Worm (Caenorhabditis elegans): ENCODE results near the gene C50D2.6.
A peak's percentile ranks its signal among the peaks of the same experiment; 100 is the strongest.

The C50D2.6 gene

ce11 chrII:112231-112630 is 28.0 kb downstream of the C50D2.6 start:
- no peak for TF ChIP-seq cog-1 (tag; optimal IDR thresholded peaks at IDR 0.05)

ce11 chrII:116916-117315 is 32.7 kb downstream of the C50D2.6 start, which contains the start of gene srt-54:
Gene srt-54 (plus strand): TSS chrII:117216.
- no peak for TF ChIP-seq flt-1 (GFP tag; IDR thresholded peaks at IDR 0.05)
- TF ChIP-seq klf-2 (GFP tag; conservative IDR thresholded peaks at IDR 0.05) = no peak
- TF ChIP-seq tab-1 (GFP tag; IDR thresholded peaks at IDR 0.05) = no peak
- no peak for TF ChIP-seq T22C8.4 (GFP tag; IDR thresholded peaks at IDR 0.05)
- TF ChIP-seq ref-1 (GFP tag; conservative IDR thresholded peaks at IDR 0.05) = no peak
- TF ChIP-seq med-1 (GFP tag; optimal IDR thresholded peaks at IDR 0.05; ENCODE audit: insufficient read depth) = no peak
- TF ChIP-seq ztf-29 (GFP tag; IDR thresholded peaks at IDR 0.05) = no peak
- no peak for TF ChIP-seq cog-1 (tag; optimal IDR thresholded peaks at IDR 0.05)

ce11 chrII:121121-121520 is 36.9 kb downstream of the C50D2.6 start, which contains the start of gene K10B4.3:
Gene K10B4.3 (minus strand): TSS chrII:121221.
- TF ChIP-seq klf-2 (GFP tag; conservative IDR thresholded peaks at IDR 0.05) (no peak), ref-1 (GFP tag; conservative IDR thresholded peaks at IDR 0.05) (no peak), flt-1 (GFP tag; IDR thresholded peaks at IDR 0.05) (no peak), med-1 (GFP tag; optimal IDR thresholded peaks at IDR 0.05; ENCODE audit: insufficient read depth) (no peak), T22C8.4 (GFP tag; IDR thresholded peaks at IDR 0.05) (no peak), ztf-23 (GFP tag; IDR thresholded peaks at IDR 0.05) (no peak), cog-1 (tag; optimal IDR thresholded peaks at IDR 0.05) (no peak), ztf-29 (GFP tag; IDR thresholded peaks at IDR 0.05) (no peak), tab-1 (GFP tag; IDR thresholded peaks at IDR 0.05) (no peak)

DNA sequence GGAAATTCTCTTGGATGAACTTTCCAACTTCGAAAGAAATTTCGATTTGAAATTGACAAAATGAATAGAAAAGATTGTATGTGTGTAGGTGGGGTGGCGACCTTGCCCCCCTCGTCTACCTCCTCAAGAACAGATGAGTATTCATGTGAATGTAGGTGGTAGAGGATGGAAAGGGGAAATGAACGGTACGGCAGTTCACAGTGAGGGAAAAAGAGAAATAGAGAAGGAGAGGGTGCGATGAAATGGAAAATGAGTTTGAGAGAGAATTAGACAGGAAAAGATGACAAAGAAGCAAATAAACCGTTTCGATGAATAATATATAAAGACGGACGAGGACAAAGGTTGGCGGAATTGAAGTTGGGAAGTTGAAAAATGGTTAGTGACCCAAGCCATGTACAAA is 37.8 kb downstream of the C50D2.6 start:
- TF ChIP-seq flt-1 (GFP tag; IDR thresholded peaks at IDR 0.05) (no peak), tab-1 (GFP tag; IDR thresholded peaks at IDR 0.05) (0 out of 2 replicates have a peak, but pooled peaks have one; percentile 57), ztf-23 (GFP tag; IDR thresholded peaks at IDR 0.05) (peak; percentile 61; the same call in 1 of the 2 replicates)

ce11 chrII:122494-122893 is 38.3 kb downstream of the C50D2.6 start:
- no peak for TF ChIP-seq cog-1 (tag; optimal IDR thresholded peaks at IDR 0.05)
- no peak for TF ChIP-seq ztf-29 (GFP tag; IDR thresholded peaks at IDR 0.05)
- TF ChIP-seq med-1 (GFP tag; optimal IDR thresholded peaks at IDR 0.05; ENCODE audit: insufficient read depth) = no peak
- TF ChIP-seq klf-2 (GFP tag; conservative IDR thresholded peaks at IDR 0.05) = no peak
- no peak for TF ChIP-seq ztf-23 (GFP tag; IDR thresholded peaks at IDR 0.05)
- TF ChIP-seq flt-1 (GFP tag; IDR thresholded peaks at IDR 0.05) = no peak
- no peak for TF ChIP-seq tab-1 (GFP tag; IDR thresholded peaks at IDR 0.05)
- no peak for TF ChIP-seq ref-1 (GFP tag; conservative IDR thresholded peaks at IDR 0.05)
- no peak for TF ChIP-seq T22C8.4 (GFP tag; IDR thresholded peaks at IDR 0.05)

DNA sequence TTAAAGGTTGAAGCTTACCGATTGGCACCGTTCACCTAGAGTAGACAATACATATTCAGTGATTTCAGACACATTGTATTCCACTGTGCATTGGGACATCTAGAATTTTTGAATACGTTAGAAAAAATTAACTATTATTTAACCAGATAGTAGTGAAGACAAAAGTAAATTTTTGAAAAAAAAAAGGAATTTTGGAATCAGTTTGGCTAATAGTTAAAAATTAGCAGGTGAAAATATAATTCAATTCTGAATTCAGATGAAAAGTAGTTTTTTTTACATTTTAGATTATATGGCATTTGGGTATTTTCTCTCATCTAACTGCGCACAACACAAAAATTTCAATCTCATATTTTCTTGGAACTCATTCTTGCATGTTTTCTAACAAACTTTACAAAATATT is 40.7 kb downstream of the C50D2.6 start, which contains the start of gene nmur-2:
TSS of gene nmur-2 (minus strand) at position 101 of the 400 bp plus-strand sequence.
- TF ChIP-seq ref-1 (GFP tag; conservative IDR thresholded peaks at IDR 0.05) (no peak), klf-2 (GFP tag; conservative IDR thresholded peaks at IDR 0.05) (no peak), tab-1 (GFP tag; IDR thresholded peaks at IDR 0.05) (no peak), ztf-29 (GFP tag; IDR thresholded peaks at IDR 0.05) (no peak), cog-1 (tag; optimal IDR thresholded peaks at IDR 0.05) (no peak), med-1 (GFP tag; optimal IDR thresholded peaks at IDR 0.05; ENCODE audit: insufficient read depth) (no peak), T22C8.4 (GFP tag; IDR thresholded peaks at IDR 0.05) (no peak)

- no peak for TF ChIP-seq ref-1 (GFP tag; conservative IDR thresholded peaks at IDR 0.05)
- no peak for TF ChIP-seq ztf-23 (GFP tag; IDR thresholded peaks at IDR 0.05)
- no peak for TF ChIP-seq T22C8.4 (GFP tag; IDR thresholded peaks at IDR 0.05)
- TF ChIP-seq klf-2 (GFP tag; conservative IDR thresholded peaks at IDR 0.05) = no peak
Measured at ce11 chrII:128929-129328, 44.7 kb downstream of the C50D2.6 start, which contains the start of gene srd-3. Gene srd-3 (minus strand): TSS chrII:129029.

- no peak for TF ChIP-seq med-1 (GFP tag; optimal IDR thresholded peaks at IDR 0.05; ENCODE audit: insufficient read depth)
- TF ChIP-seq T22C8.4 (GFP tag; IDR thresholded peaks at IDR 0.05) = no peak
- TF ChIP-seq flt-1 (GFP tag; IDR thresholded peaks at IDR 0.05) = no peak
- TF ChIP-seq ref-1 (GFP tag; conservative IDR thresholded peaks at IDR 0.05) = no peak
- no peak for TF ChIP-seq klf-2 (GFP tag; conservative IDR thresholded peaks at IDR 0.05)
- TF ChIP-seq cog-1 (tag; optimal IDR thresholded peaks at IDR 0.05) = no peak
- no peak for TF ChIP-seq ztf-23 (GFP tag; IDR thresholded peaks at IDR 0.05)
- TF ChIP-seq ztf-29 (GFP tag; IDR thresholded peaks at IDR 0.05) = no peak
- no peak for TF ChIP-seq tab-1 (GFP tag; IDR thresholded peaks at IDR 0.05)
Measured at ce11 chrII:129770-130169, 45.5 kb downstream of the C50D2.6 start.

- TF ChIP-seq cog-1 (tag; optimal IDR thresholded peaks at IDR 0.05) = no peak
Measured at ce11 chrII:133548-134275, 49.5 kb downstream of the C50D2.6 start, which contains the start of gene cwn-1. Gene cwn-1 (minus strand): TSS chrII:133598.

ce11 chrII:135166-135565 is 50.9 kb downstream of the C50D2.6 start, which contains the start of gene K10B4.1:
Gene K10B4.1 (plus strand): TSS chrII:135466.
- TF ChIP-seq ref-1 (GFP tag; conservative IDR thresholded peaks at IDR 0.05) (no peak), ztf-29 (GFP tag; IDR thresholded peaks at IDR 0.05) (no peak)

All from whole organism, midembryonic.